Worm (Caenorhabditis elegans): Measurements from ENCODE around the gene nhr-254.

DNA sequence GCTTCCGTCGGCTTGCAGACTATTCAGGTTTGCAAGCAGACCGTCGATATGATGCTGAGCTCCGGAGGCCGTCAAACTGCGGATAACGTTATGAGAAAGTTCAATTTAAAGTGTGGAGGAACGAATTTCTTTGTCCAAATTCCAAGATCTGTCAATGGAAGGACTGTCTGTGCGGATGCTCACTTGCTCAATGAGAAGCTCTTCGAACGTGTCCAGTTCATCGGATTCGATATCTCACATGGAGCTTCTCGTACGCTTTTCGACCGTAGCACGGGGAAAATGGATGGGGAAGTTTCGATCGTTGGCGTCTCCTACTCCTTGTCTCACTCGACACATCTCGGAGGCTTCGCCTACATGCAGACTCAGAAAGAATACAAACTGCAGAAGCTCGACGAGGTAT lies 46.4 kb upstream of the nhr-254 start:
- no peak for TF ChIP-seq ztf-11 (tag; optimal IDR thresholded peaks at IDR 0.05)
- TF ChIP-seq peb-1 (tag; optimal IDR thresholded peaks at IDR 0.05): no peak
- TF ChIP-seq fos-1 (tag; optimal IDR thresholded peaks at IDR 0.05): no peak

All from whole organism, L2 larva.